Fruit fly (Drosophila melanogaster) whole organism, embryonic: Measurements from ENCODE around the gene CG15337.

Experiments
- Abd-B ChIP-seq: fragments of 200-800 bp; sonication (Bioruptor generic); optimal IDR thresholded peaks from 2 replicates; lab custom pipeline; 2018; ENCODE audit warnings: missing biosample characterization, mild to moderate bottlenecking, missing genetic modification characterization, moderate library complexity
- Adf1 ChIP-seq: fragments of 200-800 bp; sonication (Bioruptor generic); IDR thresholded peaks from 2 replicates; pipeline ENCODE4 v1.3.6; 2022; ENCODE audit warnings: missing biosample characterization, missing genetic modification characterization
- C15 ChIP-seq: fragments of 200-800 bp; sonication (Bioruptor generic); IDR thresholded peaks from 3 replicates; pipeline ENCODE4 v1.3.6; 2022; ENCODE audit warnings: missing biosample characterization, missing genetic modification characterization
- CG10462 ChIP-seq: fragments of 200-800 bp; sonication (Bioruptor generic); optimal IDR thresholded peaks from 2 replicates; lab custom pipeline; 2016; ENCODE audit warnings: missing biosample characterization, missing genetic modification characterization
- CG11504 ChIP-seq: fragments of 200-800 bp; sonication (Bioruptor generic); optimal IDR thresholded peaks from 3 replicates; lab custom pipeline; 2019; ENCODE audit warnings: missing biosample characterization, mild to moderate bottlenecking, missing genetic modification characterization, moderate library complexity
- CG14710 ChIP-seq: fragments of 200-800 bp; sonication (Bioruptor generic); optimal IDR thresholded peaks from 3 replicates; lab custom pipeline; 2019; ENCODE audit warnings: missing biosample characterization, mild to moderate bottlenecking, missing genetic modification characterization, moderate library complexity
- CG14860 ChIP-seq: fragments of 200-800 bp; sonication (Bioruptor generic); IDR thresholded peaks from 3 replicates; pipeline ENCODE4 v1.3.6; 2022; ENCODE audit warnings: missing biosample characterization, missing genetic modification characterization; ENCODE audit not compliant: partially characterized antibody
- CG2129 ChIP-seq: fragments of 200-800 bp; sonication (Bioruptor generic); IDR thresholded peaks from 2 replicates; pipeline ENCODE4 v1.3.6; 2022; ENCODE audit warnings: missing biosample characterization, missing genetic modification characterization; ENCODE audit not compliant: partially characterized antibody
- CG2202 ChIP-seq: fragments of 200-800 bp; sonication (Bioruptor generic); optimal IDR thresholded peaks from 2 replicates; lab custom pipeline; 2018; ENCODE audit warnings: missing biosample characterization, mild to moderate bottlenecking, missing genetic modification characterization
- CG2712 ChIP-seq: fragments of 200-800 bp; optimal IDR thresholded peaks from 3 replicates; lab custom pipeline; 2019; ENCODE audit warnings: missing biosample characterization, mild to moderate bottlenecking, missing genetic modification characterization, moderate library complexity
- CG3065 ChIP-seq: fragments of 200-800 bp; sonication (Bioruptor generic); optimal IDR thresholded peaks from 2 replicates; lab custom pipeline; 2016; ENCODE audit warnings: missing biosample characterization, missing genetic modification characterization
- CG32772 ChIP-seq: fragments of 200-800 bp; sonication (Bioruptor generic); IDR thresholded peaks from 2 replicates; pipeline ENCODE4 v1.3.6; 2022; ENCODE audit warnings: missing biosample characterization, missing genetic modification characterization
- CG34224 ChIP-seq: fragments of 200-800 bp; sonication (Bioruptor generic); IDR thresholded peaks from 3 replicates; pipeline ENCODE4 v1.3.6; 2022; ENCODE audit warnings: missing biosample characterization, missing genetic modification characterization; ENCODE audit not compliant: partially characterized antibody
- CG4328 ChIP-seq: fragments of 200-800 bp; sonication (Bioruptor generic); optimal IDR thresholded peaks from 3 replicates; lab custom pipeline; 2017; ENCODE audit warnings: missing biosample characterization, missing genetic modification reagents, missing genetic modification characterization
- CG7786 ChIP-seq: fragments of 200-800 bp; sonication (Bioruptor generic); optimal IDR thresholded peaks from 2 replicates; lab custom pipeline; 2016; ENCODE audit warnings: missing biosample characterization, missing genetic modification characterization
- CG7963 ChIP-seq: fragments of 200-800 bp; sonication (Bioruptor generic); IDR thresholded peaks from 3 replicates; pipeline ENCODE4 v1.3.6; 2022; ENCODE audit warnings: missing biosample characterization, missing genetic modification characterization; ENCODE audit not compliant: partially characterized antibody
- CG8359 ChIP-seq: fragments of 200-800 bp; sonication (Bioruptor generic); optimal IDR thresholded peaks from 2 replicates; lab custom pipeline; 2017; ENCODE audit warnings: missing biosample characterization, mild to moderate bottlenecking, missing genetic modification characterization, borderline replicate concordance
- CG8478 ChIP-seq: fragments of >200 bp; optimal IDR thresholded peaks from 2 replicates; lab custom pipeline; 2018
- CG9437 ChIP-seq: fragments of 200-800 bp; sonication (Bioruptor generic); optimal IDR thresholded peaks from 2 replicates; lab custom pipeline; 2018; ENCODE audit warnings: missing biosample characterization, mild to moderate bottlenecking, missing genetic modification characterization
- Dref ChIP-seq: fragments of 200-800 bp; sonication (Bioruptor generic); IDR thresholded peaks from 2 replicates; pipeline ENCODE4 v1.3.6; 2022; ENCODE audit warnings: missing biosample characterization, missing genetic modification characterization
- Drgx ChIP-seq: fragments of 200-800 bp; sonication (Bioruptor generic); IDR thresholded peaks from 2 replicates; pipeline ENCODE4 v1.3.6; 2022; ENCODE audit warnings: missing biosample characterization, missing genetic modification characterization
- E2f2 ChIP-seq: fragments of 200-800 bp; sonication (Bioruptor generic); IDR thresholded peaks from 2 replicates; pipeline ENCODE4 v1.3.6; 2022; ENCODE audit warnings: missing biosample characterization, missing genetic modification characterization
- Ets65A ChIP-seq: fragments of 200-800 bp; sonication (Bioruptor generic); peaks from one replicate; lab custom pipeline; 2016; ENCODE audit warnings: missing biosample characterization, missing genetic modification characterization
- HmgZ ChIP-seq: fragments of 200-800 bp; sonication (Bioruptor generic); optimal IDR thresholded peaks from 2 replicates; lab custom pipeline; 2018; ENCODE audit warnings: missing biosample characterization, mild to moderate bottlenecking, missing genetic modification characterization
- Myb ChIP-seq: fragments of 200-800 bp; sonication (Bioruptor generic); optimal IDR thresholded peaks from 2 replicates; lab custom pipeline; 2016; ENCODE audit warnings: missing biosample characterization, missing genetic modification characterization
- Sin3A ChIP-seq: fragments of >200 bp; optimal IDR thresholded peaks from 2 replicates; lab custom pipeline; 2018
- Sry-β ChIP-seq: fragments of 200-800 bp; sonication (Bioruptor generic); optimal IDR thresholded peaks from 2 replicates; lab custom pipeline; 2018; ENCODE audit warnings: missing biosample characterization, mild to moderate bottlenecking, missing genetic modification characterization, moderate library complexity
- ash1 ChIP-seq: fragments of 200-800 bp; sonication (Bioruptor generic); optimal IDR thresholded peaks from 2 replicates; lab custom pipeline; 2018; ENCODE audit warnings: missing biosample characterization, mild to moderate bottlenecking, missing genetic modification characterization
- bbx ChIP-seq: fragments of 200-800 bp; sonication (Bioruptor generic); IDR thresholded peaks from 2 replicates; pipeline ENCODE4 v1.3.6; 2022; ENCODE audit warnings: missing biosample characterization, missing genetic modification characterization; ENCODE audit not compliant: partially characterized antibody
- chinmo ChIP-seq: fragments of 200-800 bp; sonication (Bioruptor generic); IDR thresholded peaks from 4 replicates; pipeline ENCODE4 v1.3.6; 2022; ENCODE audit warnings: missing biosample characterization, missing genetic modification characterization; ENCODE audit not compliant: partially characterized antibody
- ftz-f1 ChIP-seq: fragments of 200-800 bp; sonication (Bioruptor generic); optimal IDR thresholded peaks from 2 replicates; lab custom pipeline; 2016; ENCODE audit warnings: missing biosample characterization, missing genetic modification characterization
- gem ChIP-seq: fragments of 200-800 bp; sonication (Bioruptor generic); optimal IDR thresholded peaks from 2 replicates; lab custom pipeline; 2019; ENCODE audit warnings: missing biosample characterization, mild to moderate bottlenecking, missing genetic modification characterization, moderate library complexity
- gfzf ChIP-seq: fragments of 200-800 bp; sonication (Bioruptor generic); optimal IDR thresholded peaks from 2 replicates; lab custom pipeline; 2016; ENCODE audit warnings: missing biosample characterization, mild to moderate bottlenecking, missing genetic modification characterization, moderate library complexity
- her ChIP-seq: fragments of 200-800 bp; sonication (Bioruptor generic); optimal IDR thresholded peaks from 2 replicates; lab custom pipeline; 2016; ENCODE audit warnings: missing biosample characterization, missing genetic modification characterization
- hth ChIP-seq: fragments of >200 bp; optimal IDR thresholded peaks from 2 replicates; lab custom pipeline; 2017; ENCODE audit warnings: inconsistent platforms
- lab ChIP-seq: fragments of 200-800 bp; sonication (Bioruptor generic); optimal IDR thresholded peaks from 3 replicates; lab custom pipeline; 2017; ENCODE audit warnings: missing biosample characterization, missing genetic modification characterization, mild to moderate bottlenecking, moderate library complexity, missing genetic modification reagents
- lola ChIP-seq, 3 experiments: fragments of >200 bp in 2 of 3; fragments of 200-800 bp in 1 of 3; sonication (Bioruptor generic) in 1 of 3; optimal IDR thresholded peaks; 2 replicates each; lab custom pipeline; 2017 to 2019; ENCODE audit warnings: missing biosample characterization in 3 of 3, missing genetic modification characterization in 3 of 3, mild to moderate bottlenecking in 1 of 3, moderate library complexity in 1 of 3
- luna ChIP-seq: fragments of 200-800 bp; sonication (Bioruptor generic); optimal IDR thresholded peaks from 2 replicates; lab custom pipeline; 2016; ENCODE audit warnings: missing biosample characterization, missing genetic modification characterization
- mam ChIP-seq: fragments of 200-800 bp; sonication (Bioruptor generic); optimal IDR thresholded peaks from 3 replicates; lab custom pipeline; 2016; ENCODE audit warnings: missing biosample characterization, missing genetic modification characterization
- pzg ChIP-seq: fragments of 200-800 bp; sonication (Bioruptor generic); optimal IDR thresholded peaks from 3 replicates; lab custom pipeline; 2018; ENCODE audit warnings: missing biosample characterization, mild to moderate bottlenecking, missing genetic modification characterization, moderate library complexity
- rib ChIP-seq: fragments of 200-800 bp; sonication (Bioruptor generic); IDR thresholded peaks from 2 replicates; pipeline ENCODE4 v1.3.6; 2022; ENCODE audit warnings: missing biosample characterization, missing genetic modification characterization
- scrt ChIP-seq: fragments of 200-800 bp; sonication (Bioruptor generic); optimal IDR thresholded peaks from 2 replicates; lab custom pipeline; 2018; ENCODE audit warnings: missing biosample characterization, mild to moderate bottlenecking, missing genetic modification characterization, moderate library complexity
- sens ChIP-seq: fragments of 200-800 bp; sonication (Bioruptor generic); peaks from one replicate; lab custom pipeline; 2016; ENCODE audit warnings: missing biosample characterization, missing genetic modification characterization
- sens-2 ChIP-seq: fragments of 200-800 bp; sonication (Bioruptor generic); IDR thresholded peaks from 2 replicates; pipeline ENCODE4 v1.3.6; 2022; ENCODE audit warnings: missing biosample characterization, missing genetic modification characterization
- slbo ChIP-seq: fragments of 200-800 bp; sonication (Bioruptor generic); IDR thresholded peaks from 2 replicates; pipeline ENCODE4 v1.3.6; 2022; ENCODE audit warnings: missing biosample characterization, missing genetic modification characterization
- sqz ChIP-seq: fragments of 200-800 bp; sonication (Bioruptor generic); optimal IDR thresholded peaks from 3 replicates; lab custom pipeline; 2018; ENCODE audit warnings: missing biosample characterization, mild to moderate bottlenecking, missing genetic modification characterization
- stwl ChIP-seq: fragments of 200-800 bp; sonication (Bioruptor generic); optimal IDR thresholded peaks from 3 replicates; lab custom pipeline; 2018; ENCODE audit warnings: missing biosample characterization, mild to moderate bottlenecking, missing genetic modification characterization, moderate library complexity
- vnd ChIP-seq: fragments of 200-800 bp; sonication (Bioruptor generic); IDR thresholded peaks from 3 replicates; pipeline ENCODE4 v1.3.6; 2022; ENCODE audit warnings: missing biosample characterization, missing genetic modification characterization; ENCODE audit not compliant: partially characterized antibody
- zen2 ChIP-seq: fragments of 200-800 bp; sonication (Bioruptor generic); IDR thresholded peaks from 3 replicates; pipeline ENCODE4 v1.3.6; 2022; ENCODE audit warnings: missing biosample characterization, missing genetic modification characterization; ENCODE audit not compliant: partially characterized antibody

The CG15337 gene

dm6 chrX:8129204-8129997, 30.5 kb upstream of the CG15337 start, which contains the start of gene CG2116 (continued):
- TF ChIP-seq CG10462 (GFP tag; lab: Kevin White, UChicago) (no peak), gfzf (peak; percentile 80), bbx (GFP tag; lab: Robert Waterston, UW) (peak; percentile 63), chinmo (peak; percentile 70), CG14710 (peak; percentile 61), CG8478 (lab: Kevin White, UChicago) (no peak), Dref (GFP tag; lab: Robert Waterston, UW) (peak; percentile 59), CG11504 (tag; lab: Kevin White, UChicago) (peak; percentile 25), Abd-B (GFP tag; lab: Kevin White, UChicago) (peak; percentile 6), Sin3A (lab: Kevin White, UChicago) (peak; percentile 56), CG14860 (GFP tag; lab: Robert Waterston, UW) (peak; percentile 59; the same call in 1 of the 3 replicates), scrt (no peak), Ets65A (GFP tag; lab: Kevin White, UChicago) (peak; percentile 70), CG4328 (GFP tag; lab: Kevin White, UChicago) (no peak), mam (no peak), luna (GFP tag; lab: Kevin White, UChicago) (no peak), sqz (peak; percentile 66), hth (no peak), vnd (peak; percentile 72), CG8359 (GFP tag; lab: Kevin White, UChicago) (no peak), CG7963 (peak; percentile 59; the same call in 2 of the 3 replicates), her (peak; percentile 85), ash1 (GFP tag; lab: Kevin White, UChicago) (no peak), E2f2 (GFP tag; lab: Robert Waterston, UW) (peak; percentile 84), CG32772 (GFP tag; lab: Robert Waterston, UW) (no peak), lola (GFP tag; optimal IDR thresholded peaks at IDR 0.05; lab: Kevin White, UChicago) (peak in 1 of 3 experiments; percentile 6), Adf1 (no peak), Sry-β (no peak), C15 (GFP tag; lab: Robert Waterston, UW) (no peak), CG3065 (GFP tag; lab: Kevin White, UChicago) (no peak), lab (GFP tag; lab: Kevin White, UChicago) (no peak), HmgZ (tag; lab: Kevin White, UChicago) (no peak), CG34224 (GFP tag; lab: Robert Waterston, UW) (peak; percentile 53; the same call in 2 of the 3 replicates), zen2 (GFP tag; lab: Robert Waterston, UW) (peak; percentile 52; the same call in 1 of the 3 replicates), sens-2 (GFP tag; lab: Robert Waterston, UW) (no peak), rib (GFP tag; lab: Robert Waterston, UW) (no peak), CG2712 (tag; lab: Kevin White, UChicago) (no peak), gem (tag; lab: Kevin White, UChicago) (no peak), slbo (GFP tag; lab: Robert Waterston, UW) (no peak), stwl (tag; lab: Kevin White, UChicago) (peak; percentile 18), CG2129 (GFP tag; lab: Robert Waterston, UW) (0 out of 2 replicates have a peak, but pooled peaks have one; percentile 43), Drgx (GFP tag; lab: Robert Waterston, UW) (no peak), CG7786 (GFP tag; lab: Kevin White, UChicago) (no peak), sens (peak; percentile 53), Myb (GFP tag; lab: Kevin White, UChicago) (peak; percentile 47), ftz-f1 (no peak), CG2202 (tag; lab: Kevin White, UChicago) (no peak), CG9437 (GFP tag; lab: Kevin White, UChicago) (peak; percentile 37), pzg (GFP tag; lab: Kevin White, UChicago) (peak; percentile 64)
